Fruit fly (Drosophila melanogaster): ENCODE results near the gene CG7824.

Gene CG7824

DNA sequence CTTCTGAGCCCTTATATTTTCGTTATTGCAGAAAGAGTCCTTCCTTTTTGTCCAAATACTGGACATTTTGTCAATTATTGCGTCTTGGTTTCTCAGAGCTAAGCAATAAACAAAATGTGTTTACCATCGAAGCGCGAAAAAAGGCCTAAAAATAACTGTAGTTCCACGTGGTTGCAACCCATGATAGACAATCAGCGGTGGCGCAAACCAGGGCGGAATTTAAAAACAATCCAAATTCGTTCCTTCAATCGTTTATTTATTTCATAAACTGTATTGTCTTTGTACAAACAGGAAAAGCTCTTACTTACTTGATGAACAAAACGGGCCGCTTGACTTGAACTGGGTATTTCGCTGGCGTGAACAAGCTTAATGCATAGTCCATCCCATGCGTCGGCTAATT is at the start of gene CG7824:
Gene CG7824 (minus strand): TSS at position 131 of the 400 bp plus-strand sequence.
- no peak for TF ChIP-seq EcR (GFP tag; optimal IDR thresholded peaks at IDR 0.05)
- TF ChIP-seq CG13204 (GFP tag; optimal IDR thresholded peaks at IDR 0.05), result no peak
- TF ChIP-seq CG8159 (tag; optimal IDR thresholded peaks at IDR 0.05), result no peak
- no peak for TF ChIP-seq CG15710 (tag; optimal IDR thresholded peaks at IDR 0.05)
- no peak for TF ChIP-seq CG4496 (GFP tag; IDR thresholded peaks at IDR 0.05)
- TF ChIP-seq CG32121 (GFP tag; IDR thresholded peaks at IDR 0.05), result no peak
- TF ChIP-seq fd96Ca (GFP tag; IDR thresholded peaks at IDR 0.05), result no peak
- TF ChIP-seq CG34367 (tag; optimal IDR thresholded peaks at IDR 0.05), result no peak
- no peak for TF ChIP-seq CG8301 (tag; optimal IDR thresholded peaks at IDR 0.05)
- no peak for TF ChIP-seq gl (tag; optimal IDR thresholded peaks at IDR 0.05)
- no peak for TF ChIP-seq CG17806 (tag; optimal IDR thresholded peaks at IDR 0.05)
- no peak for TF ChIP-seq CG9948 (tag; optimal IDR thresholded peaks at IDR 0.05)
- no peak for TF ChIP-seq Pif1B (GFP tag; optimal IDR thresholded peaks at IDR 0.05)
- TF ChIP-seq CG10348 (GFP tag; IDR thresholded peaks at IDR 0.05), result no peak
- no peak for TF ChIP-seq Snoo (tag; optimal IDR thresholded peaks at IDR 0.05)

dm6 chr3R:29907601-29908175 is 49.0 kb upstream of the CG7824 start, which contains the start of gene CG31036:
TSS of gene CG31036 (plus strand) at chr3R:29908107.
- TF ChIP-seq CG8159 (tag; optimal IDR thresholded peaks at IDR 0.05) (no peak), CG14655 (GFP tag; optimal IDR thresholded peaks at IDR 0.05) (no peak), CG15710 (tag; optimal IDR thresholded peaks at IDR 0.05) (no peak), CG34367 (tag; optimal IDR thresholded peaks at IDR 0.05) (no peak), Pif1B (GFP tag; optimal IDR thresholded peaks at IDR 0.05) (no peak), Pif1A (GFP tag; optimal IDR thresholded peaks at IDR 0.05) (no peak), EcR (GFP tag; optimal IDR thresholded peaks at IDR 0.05) (no peak)

DNA sequence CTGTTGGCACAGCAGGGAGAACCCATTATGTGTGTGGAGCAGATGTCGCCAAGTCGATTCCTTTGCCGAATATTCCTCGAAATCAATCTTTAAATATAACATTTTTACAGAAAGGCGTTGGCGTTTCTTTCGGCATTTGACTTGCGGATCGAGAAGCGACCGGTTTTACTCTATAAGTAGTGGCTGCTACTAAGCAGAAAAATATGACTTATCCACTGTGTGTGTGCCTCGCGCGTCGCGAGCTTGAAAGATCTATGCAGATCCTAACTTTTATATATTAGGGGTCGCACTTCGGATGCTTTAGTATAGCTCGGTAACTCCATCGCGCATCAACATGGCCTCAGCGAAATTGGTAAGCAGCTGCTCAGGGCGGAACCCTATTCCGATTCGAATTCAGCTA is 46.4 kb upstream of the CG7824 start, which contains the start of gene CG15515:
Gene CG15515 (plus strand): TSS at position 301 of the 400 bp plus-strand sequence.
- TF ChIP-seq CG32121 (GFP tag; IDR thresholded peaks at IDR 0.05) (no peak), CG34367 (tag; optimal IDR thresholded peaks at IDR 0.05) (no peak), D1 (tag; optimal IDR thresholded peaks at IDR 0.05) (no peak)

DNA sequence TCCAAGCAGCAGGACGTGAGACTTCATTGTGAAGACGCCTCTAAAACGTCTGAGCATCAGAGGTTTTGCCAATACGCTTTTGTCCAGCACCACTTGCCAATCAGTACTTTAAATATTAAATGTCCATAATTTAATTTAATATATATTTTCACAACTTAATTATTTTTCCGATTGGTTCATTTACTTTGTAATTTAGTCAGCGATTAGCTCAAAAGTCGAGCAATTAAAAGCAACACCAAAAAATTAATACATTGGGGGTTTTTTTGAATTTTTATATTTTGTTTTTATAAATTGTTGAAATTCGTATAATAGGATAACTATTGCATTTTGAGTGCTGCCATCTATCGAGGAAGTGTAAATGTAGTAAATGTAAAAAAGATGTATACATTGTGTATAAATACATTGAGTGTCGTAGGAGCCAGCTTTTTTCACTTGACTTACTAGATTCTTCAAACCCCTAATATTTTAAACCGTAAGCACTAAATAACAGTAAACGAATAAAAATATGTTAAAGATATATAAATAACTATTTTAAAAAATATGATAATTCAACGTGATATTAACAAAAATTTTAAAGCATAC is 45.1 kb upstream of the CG7824 start, which contains the start of gene CG15517:
Gene CG15517 (minus strand): TSS at position 51 of the 582 bp plus-strand sequence.
- no peak for TF ChIP-seq Pif1B (GFP tag; optimal IDR thresholded peaks at IDR 0.05)
- no peak for TF ChIP-seq CG12605 (GFP tag; IDR thresholded peaks at IDR 0.05)
- no peak for TF ChIP-seq CG10348 (GFP tag; IDR thresholded peaks at IDR 0.05)
- TF ChIP-seq Ets98B (GFP tag; IDR thresholded peaks at IDR 0.05), result no peak
- TF ChIP-seq D1 (tag; optimal IDR thresholded peaks at IDR 0.05), result peak; percentile 80
- TF ChIP-seq CG9948 (tag; optimal IDR thresholded peaks at IDR 0.05), result no peak
- TF ChIP-seq CG8159 (tag; optimal IDR thresholded peaks at IDR 0.05), result no peak

dm6 chr3R:29899635-29900034 is 40.9 kb upstream of the CG7824 start:
- TF ChIP-seq CG13204 (GFP tag; optimal IDR thresholded peaks at IDR 0.05) (no peak), CG12605 (GFP tag; IDR thresholded peaks at IDR 0.05) (no peak), Pif1B (GFP tag; optimal IDR thresholded peaks at IDR 0.05) (no peak)

- TF ChIP-seq CG32121 (GFP tag; IDR thresholded peaks at IDR 0.05) (no peak), Ets98B (GFP tag; IDR thresholded peaks at IDR 0.05) (0 out of 2 replicates have a peak, but pooled peaks have one; percentile 41), CG4496 (GFP tag; IDR thresholded peaks at IDR 0.05) (0 out of 3 replicates have a peak, but pooled peaks have one; percentile 22), CG10348 (GFP tag; IDR thresholded peaks at IDR 0.05) (0 out of 2 replicates have a peak, but pooled peaks have one; percentile 32), CG14655 (GFP tag; optimal IDR thresholded peaks at IDR 0.05) (peak; percentile 1), fd96Ca (GFP tag; IDR thresholded peaks at IDR 0.05) (peak; percentile 60; the same call in 1 of the 3 replicates), CG8301 (tag; optimal IDR thresholded peaks at IDR 0.05) (peak; percentile 5), EcR (GFP tag; optimal IDR thresholded peaks at IDR 0.05) (no peak)
Measured at dm6 chr3R:29898588-29898987, 39.9 kb upstream of the CG7824 start.

DNA sequence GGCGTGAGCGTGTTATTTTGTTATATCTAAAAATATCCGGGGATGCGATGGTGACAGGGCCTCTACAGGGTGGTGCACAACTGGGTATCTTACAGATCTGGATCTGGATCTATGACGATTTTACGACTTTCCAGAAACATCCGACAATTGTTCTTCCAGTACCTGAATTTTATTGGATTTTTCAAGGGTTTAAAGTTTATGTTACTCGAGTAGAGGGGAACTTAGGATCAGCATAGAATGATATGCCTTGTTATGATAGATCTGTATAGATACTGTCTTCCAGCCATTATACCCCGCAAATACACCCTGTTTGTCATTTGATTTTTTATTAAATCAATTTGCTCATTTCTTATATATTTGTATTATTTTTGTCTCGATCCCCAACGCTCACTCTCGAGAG is 35.7 kb upstream of the CG7824 start:
- TF ChIP-seq CG12605 (GFP tag; IDR thresholded peaks at IDR 0.05) (peak; percentile 42; the same call in 1 of the 2 replicates), CG13204 (GFP tag; optimal IDR thresholded peaks at IDR 0.05) (no peak), CG34367 (tag; optimal IDR thresholded peaks at IDR 0.05) (no peak), CG10348 (GFP tag; IDR thresholded peaks at IDR 0.05) (0 out of 2 replicates have a peak, but pooled peaks have one; percentile 26), Snoo (tag; optimal IDR thresholded peaks at IDR 0.05) (no peak), EcR (GFP tag; optimal IDR thresholded peaks at IDR 0.05) (no peak), CG9948 (tag; optimal IDR thresholded peaks at IDR 0.05) (no peak), CG17806 (tag; optimal IDR thresholded peaks at IDR 0.05) (no peak), D1 (tag; optimal IDR thresholded peaks at IDR 0.05) (no peak), CG4496 (GFP tag; IDR thresholded peaks at IDR 0.05) (peak; percentile 50; the same call in 2 of the 3 replicates), CG32121 (GFP tag; IDR thresholded peaks at IDR 0.05) (peak; percentile 80), CG14655 (GFP tag; optimal IDR thresholded peaks at IDR 0.05) (peak; percentile 51), rn (GFP tag; IDR thresholded peaks at IDR 0.05) (peak; percentile 36; the same call in 1 of the 2 replicates), Pif1B (GFP tag; optimal IDR thresholded peaks at IDR 0.05) (no peak), Ets98B (GFP tag; IDR thresholded peaks at IDR 0.05) (peak; percentile 66), Pif1A (GFP tag; optimal IDR thresholded peaks at IDR 0.05) (peak; percentile 33), CG15710 (tag; optimal IDR thresholded peaks at IDR 0.05) (no peak), CG8301 (tag; optimal IDR thresholded peaks at IDR 0.05) (peak; percentile 58), gl (tag; optimal IDR thresholded peaks at IDR 0.05) (no peak), fd96Ca (GFP tag; IDR thresholded peaks at IDR 0.05) (peak; percentile 85), CG8159 (tag; optimal IDR thresholded peaks at IDR 0.05) (no peak)
